Worm (Caenorhabditis elegans) whole organism, mixed stage, embryonic: Measurements from ENCODE around the gene nhx-4.
A peak's percentile ranks its signal among the peaks of the same experiment; 100 is the strongest.

Source experiments
- M03D4.4 ChIP-seq: sonication (generic microtip); optimal IDR thresholded peaks from 2 replicates; lab custom pipeline; 2017; ENCODE audit warnings: mild to moderate bottlenecking, missing genetic modification characterization, missing compliant biosample characterization
- bed-3 ChIP-seq: fragments of 200-800 bp; sonication (Bioruptor generic); optimal IDR thresholded peaks from 3 replicates; lab custom pipeline; 2018; ENCODE audit warnings: mild to moderate bottlenecking, missing genetic modification characterization, moderate library complexity, missing compliant biosample characterization
- blmp-1 ChIP-seq: fragments of 150-350 bp; optimal IDR thresholded peaks from 2 replicates; lab custom pipeline; 2014; ENCODE audit warnings: missing biosample characterization, missing genetic modification characterization
- ceh-39 ChIP-seq: fragments of 150-350 bp; optimal IDR thresholded peaks from 2 replicates; lab custom pipeline; 2014; ENCODE audit warnings: missing biosample characterization, missing genetic modification characterization
- ceh-43 ChIP-seq: fragments of 200-800 bp; sonication (Bioruptor generic); optimal IDR thresholded peaks from 2 replicates; lab custom pipeline; 2018; ENCODE audit warnings: mild to moderate bottlenecking, missing genetic modification characterization, moderate library complexity, missing compliant biosample characterization
- ceh-83 ChIP-seq: fragments of 200-800 bp; sonication (Bioruptor generic); optimal IDR thresholded peaks from 2 replicates; lab custom pipeline; 2018; ENCODE audit warnings: mild to moderate bottlenecking, missing genetic modification characterization, missing compliant biosample characterization
- ces-1 ChIP-seq: fragments of 150-350 bp; optimal IDR thresholded peaks from 2 replicates; lab custom pipeline; 2014; ENCODE audit warnings: missing biosample characterization, missing genetic modification reagents, missing genetic modification characterization
- cnd-1 ChIP-seq: fragments of 200-800 bp; sonication (Bioruptor generic); optimal IDR thresholded peaks from 2 replicates; lab custom pipeline; 2018; ENCODE audit warnings: mild to moderate bottlenecking, missing genetic modification characterization, missing compliant biosample characterization
- drap-1 ChIP-seq: fragments of 200-800 bp; sonication (Bioruptor generic); optimal IDR thresholded peaks from 3 replicates; lab custom pipeline; 2018; ENCODE audit warnings: mild to moderate bottlenecking, missing genetic modification characterization, missing compliant biosample characterization
- elt-3 ChIP-seq: fragments of 150-350 bp; optimal IDR thresholded peaks from 2 replicates; lab custom pipeline; 2014; ENCODE audit warnings: missing biosample characterization, missing genetic modification characterization
- ham-2 ChIP-seq: fragments of 200-800 bp; sonication (Bioruptor generic); optimal IDR thresholded peaks from 2 replicates; lab custom pipeline; 2018; ENCODE audit warnings: mild to moderate bottlenecking, missing genetic modification characterization, missing compliant biosample characterization
- hlh-1 ChIP-seq: fragments of 150-350 bp; optimal IDR thresholded peaks from 2 replicates; lab custom pipeline; 2014; ENCODE audit warnings: missing biosample characterization, missing genetic modification reagents, missing genetic modification characterization
- lin-13 ChIP-seq: fragments of 150-350 bp; optimal IDR thresholded peaks from 2 replicates; lab custom pipeline; 2014; ENCODE audit warnings: missing biosample characterization, missing genetic modification characterization
- lsy-2 ChIP-seq: fragments of 150-350 bp; optimal IDR thresholded peaks from 2 replicates; lab custom pipeline; 2014; ENCODE audit warnings: missing biosample characterization, missing genetic modification characterization
- mab-5 ChIP-seq: fragments of 150-350 bp; optimal IDR thresholded peaks from 2 replicates; lab custom pipeline; 2014; ENCODE audit warnings: missing biosample characterization, missing genetic modification characterization
- mep-1 ChIP-seq: fragments of 150-350 bp; optimal IDR thresholded peaks from 2 replicates; lab custom pipeline; 2017; ENCODE audit warnings: missing biosample characterization, missing genetic modification reagents, missing genetic modification characterization, inconsistent platforms
- mls-2 ChIP-seq: sonication (generic microtip); optimal IDR thresholded peaks from 2 replicates; lab custom pipeline; 2016; ENCODE audit warnings: mild to moderate bottlenecking, missing genetic modification characterization, moderate library complexity, missing compliant biosample characterization
- nhr-12 ChIP-seq: fragments of 150-350 bp; optimal IDR thresholded peaks from 2 replicates; lab custom pipeline; 2014; ENCODE audit warnings: missing biosample characterization, missing genetic modification characterization
- nhr-2 ChIP-seq: fragments of 150-350 bp; optimal IDR thresholded peaks from 2 replicates; lab custom pipeline; 2014; ENCODE audit warnings: missing biosample characterization, missing genetic modification characterization
- nhr-237 ChIP-seq: fragments of 150-350 bp; optimal IDR thresholded peaks from 2 replicates; lab custom pipeline; 2014; ENCODE audit warnings: missing biosample characterization, missing genetic modification characterization
- nhr-28 ChIP-seq: fragments of 150-350 bp; optimal IDR thresholded peaks from 2 replicates; lab custom pipeline; 2014; ENCODE audit warnings: missing biosample characterization, missing genetic modification characterization
- pha-4 ChIP-seq: fragments of 150-350 bp; optimal IDR thresholded peaks from 2 replicates; lab custom pipeline; 2018; ENCODE audit warnings: missing biosample characterization, missing genetic modification reagents, missing genetic modification characterization
- sem-2 ChIP-seq: fragments of 200-800 bp; sonication (Bioruptor generic); optimal IDR thresholded peaks from 2 replicates; lab custom pipeline; 2018; ENCODE audit warnings: mild to moderate bottlenecking, missing genetic modification characterization, missing compliant biosample characterization
- snpc-4 ChIP-seq: fragments of 150-350 bp; optimal IDR thresholded peaks from 2 replicates; lab custom pipeline; 2014; ENCODE audit warnings: missing biosample characterization, missing genetic modification characterization
- sptf-1 ChIP-seq: sonication (generic microtip); optimal IDR thresholded peaks from 2 replicates; lab custom pipeline; 2017; ENCODE audit warnings: mild to moderate bottlenecking, missing genetic modification characterization, moderate library complexity, missing compliant biosample characterization
- tbx-8 ChIP-seq: fragments of 200-800 bp; sonication (Bioruptor generic); optimal IDR thresholded peaks from 2 replicates; lab custom pipeline; 2018; ENCODE audit warnings: mild to moderate bottlenecking, missing genetic modification characterization, moderate library complexity, missing compliant biosample characterization
- unc-120 ChIP-seq: sonication (generic microtip); optimal IDR thresholded peaks from 2 replicates; lab custom pipeline; 2017; ENCODE audit warnings: missing genetic modification characterization, missing compliant biosample characterization; ENCODE audit not compliant: poor library complexity, severe bottlenecking
- unc-39 ChIP-seq: fragments of 150-350 bp; optimal IDR thresholded peaks from 2 replicates; lab custom pipeline; 2014; ENCODE audit warnings: missing biosample characterization, missing genetic modification characterization
- zip-8 ChIP-seq: fragments of 150-350 bp; optimal IDR thresholded peaks from 2 replicates; lab custom pipeline; 2014; ENCODE audit warnings: missing biosample characterization, missing genetic modification characterization

The nhx-4 gene

ce11 chrX:6932134-6932533 is 18.0 kb downstream of the nhx-4 start, which contains the start of gene F14B8.6:
F14B8.6 (minus strand) TSS chrX:6932425.
- TF ChIP-seq pha-4 (tag; lab: Kevin White, UChicago) = peak; percentile 69
- TF ChIP-seq unc-120 (tag; lab: Kevin White, UChicago) = no peak

- TF ChIP-seq ces-1 (GFP tag; lab: Kevin White, UChicago) (peak; percentile 62), blmp-1 (tag; lab: Kevin White, UChicago) (peak; percentile 96), lsy-2 (peak; percentile 19), mep-1 (peak; percentile 27), sptf-1 (tag; lab: Kevin White, UChicago) (no peak), pha-4 (tag; lab: Kevin White, UChicago) (peak; percentile 3)
These were observed 20.4 kb downstream of the nhx-4 start for ce11 chrX:6934453-6934852.

- no peak for TF ChIP-seq ceh-39 (tag; lab: Kevin White, UChicago)
- no peak for TF ChIP-seq nhr-12
- TF ChIP-seq pha-4 (tag; lab: Kevin White, UChicago) = no peak
- TF ChIP-seq nhr-28 = no peak
- no peak for TF ChIP-seq drap-1 (GFP tag; lab: Kevin White, UChicago)
- no peak for TF ChIP-seq blmp-1 (tag; lab: Kevin White, UChicago)
- no peak for TF ChIP-seq tbx-8
- TF ChIP-seq elt-3 (tag; lab: Kevin White, UChicago) = no peak
- no peak for TF ChIP-seq ceh-83 (GFP tag; lab: Kevin White, UChicago)
- TF ChIP-seq nhr-2 (tag; lab: Kevin White, UChicago) = no peak
- no peak for TF ChIP-seq ham-2 (GFP tag; lab: Kevin White, UChicago)
- no peak for TF ChIP-seq mls-2 (tag; lab: Kevin White, UChicago)
- no peak for TF ChIP-seq lin-13 (tag; lab: Kevin White, UChicago)
- no peak for TF ChIP-seq cnd-1
- no peak for TF ChIP-seq sptf-1 (tag; lab: Kevin White, UChicago)
- no peak for TF ChIP-seq unc-39 (tag; lab: Kevin White, UChicago)
- no peak for TF ChIP-seq zip-8 (tag; lab: Kevin White, UChicago)
These were observed 21.3 kb downstream of the nhx-4 start, which contains the start of gene C16E9.2 for ce11 chrX:6935430-6935829. C16E9.2 (plus strand) TSS chrX:6935730.

ce11 chrX:6937742-6938141 is 23.7 kb downstream of the nhx-4 start:
- TF ChIP-seq unc-120 (tag; lab: Kevin White, UChicago) (no peak), M03D4.4 (tag; lab: Kevin White, UChicago) (no peak), nhr-237 (tag; lab: Kevin White, UChicago) (no peak), sem-2 (GFP tag; lab: Kevin White, UChicago) (no peak), ham-2 (GFP tag; lab: Kevin White, UChicago) (no peak), lsy-2 (no peak), lin-13 (tag; lab: Kevin White, UChicago) (no peak), mls-2 (tag; lab: Kevin White, UChicago) (no peak), snpc-4 (tag; lab: Kevin White, UChicago) (no peak), zip-8 (tag; lab: Kevin White, UChicago) (no peak), ceh-39 (tag; lab: Kevin White, UChicago) (no peak), hlh-1 (tag; lab: Kevin White, UChicago) (no peak), nhr-2 (tag; lab: Kevin White, UChicago) (no peak), blmp-1 (tag; lab: Kevin White, UChicago) (no peak), ces-1 (GFP tag; lab: Kevin White, UChicago) (no peak), ceh-83 (GFP tag; lab: Kevin White, UChicago) (no peak), bed-3 (GFP tag; lab: Kevin White, UChicago) (no peak)

- no peak for TF ChIP-seq pha-4 (tag; lab: Kevin White, UChicago)
- TF ChIP-seq unc-39 (tag; lab: Kevin White, UChicago) = no peak
- no peak for TF ChIP-seq nhr-12
- no peak for TF ChIP-seq snpc-4 (tag; lab: Kevin White, UChicago)
- TF ChIP-seq blmp-1 (tag; lab: Kevin White, UChicago) = no peak
- no peak for TF ChIP-seq mls-2 (tag; lab: Kevin White, UChicago)
- no peak for TF ChIP-seq mab-5 (tag; lab: Kevin White, UChicago)
- no peak for TF ChIP-seq ceh-43 (GFP tag; lab: Kevin White, UChicago)
- no peak for TF ChIP-seq zip-8 (tag; lab: Kevin White, UChicago)
- TF ChIP-seq ces-1 (GFP tag; lab: Kevin White, UChicago) = no peak
- no peak for TF ChIP-seq mep-1
These were observed 25.8 kb downstream of the nhx-4 start, which contains the start of gene C16E9.1 for ce11 chrX:6939917-6940316. C16E9.1 (plus strand) TSS chrX:6940217.
